Worm (Caenorhabditis elegans) whole organism, L2 larva: ENCODE results near the gene T06D4.2.

Experiments used
- C34F6.9 ChIP-seq: fragments of 150-350 bp; optimal IDR thresholded peaks from 2 replicates; lab custom pipeline; 2014; ENCODE audit warnings: missing biosample characterization, missing genetic modification characterization
- F13H6.1 ChIP-seq: sonication (generic microtip); optimal IDR thresholded peaks from 2 replicates; lab custom pipeline; 2016; ENCODE audit warnings: missing genetic modification characterization, missing compliant biosample characterization
- aly-2 ChIP-seq: fragments of 150-350 bp; optimal IDR thresholded peaks from 2 replicates; lab custom pipeline; 2014; ENCODE audit warnings: missing biosample characterization, missing genetic modification characterization
- ceh-82 ChIP-seq: fragments of 150-350 bp; optimal IDR thresholded peaks from 2 replicates; lab custom pipeline; 2014; ENCODE audit warnings: missing biosample characterization, missing genetic modification characterization
- egl-27 ChIP-seq: sonication (generic microtip); optimal IDR thresholded peaks from 3 replicates; lab custom pipeline; 2017; ENCODE audit warnings: missing biosample characterization, missing genetic modification reagents, missing genetic modification characterization
- lin-13 ChIP-seq: fragments of 150-350 bp; optimal IDR thresholded peaks from 2 replicates; lab custom pipeline; 2014; ENCODE audit warnings: missing biosample characterization, missing genetic modification reagents, missing genetic modification characterization
- lin-39 ChIP-seq: fragments of 150-350 bp; optimal IDR thresholded peaks from 2 replicates; lab custom pipeline; 2014; ENCODE audit warnings: missing biosample characterization, missing genetic modification reagents, missing genetic modification characterization
- mab-5 ChIP-seq: fragments of 150-350 bp; optimal IDR thresholded peaks from 2 replicates; lab custom pipeline; 2014; ENCODE audit warnings: missing biosample characterization, missing genetic modification characterization
- mdl-1 ChIP-seq, 2 experiments: fragments of 150-350 bp in 1 of 2; sonication (generic microtip) in 1 of 2; optimal IDR thresholded peaks; 2 replicates each; lab custom pipeline; 2017; ENCODE audit warnings: missing biosample characterization in 2 of 2, missing genetic modification characterization in 2 of 2
- nhr-23 ChIP-seq: fragments of 150-350 bp; optimal IDR thresholded peaks from 2 replicates; lab custom pipeline; 2014; ENCODE audit warnings: missing biosample characterization, missing genetic modification reagents, missing genetic modification characterization
- nhr-237 ChIP-seq: fragments of 150-350 bp; optimal IDR thresholded peaks from 2 replicates; lab custom pipeline; 2014; ENCODE audit warnings: missing biosample characterization, missing genetic modification characterization
- ztf-4 ChIP-seq: fragments of 150-350 bp; optimal IDR thresholded peaks from 2 replicates; lab custom pipeline; 2014; ENCODE audit warnings: missing biosample characterization, missing genetic modification characterization

DNA sequence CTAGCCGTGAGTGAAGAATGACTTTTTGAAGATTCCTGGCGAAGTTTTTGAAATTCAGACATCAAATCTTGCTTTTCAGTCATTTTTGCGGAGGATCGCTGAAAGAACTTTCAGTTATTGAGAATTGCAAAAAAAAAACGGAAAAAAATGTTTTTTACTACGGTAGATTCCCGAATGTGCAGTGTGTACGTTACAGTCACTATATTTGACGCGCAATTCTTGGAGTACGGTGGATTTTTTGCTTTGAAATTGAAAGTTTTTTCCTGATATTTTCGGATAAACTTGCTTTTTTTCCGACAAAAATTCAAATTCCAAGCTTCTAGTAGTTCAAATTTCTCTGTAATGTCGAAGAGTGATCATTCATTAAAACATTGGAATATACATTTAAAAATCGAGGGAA is 43.7 kb downstream of the T06D4.2 start, which contains the start of gene F14D2.11:
- TF ChIP-seq C34F6.9 (tag; lab: Kevin White, UChicago): no peak
- no peak for TF ChIP-seq mab-5 (tag; lab: Kevin White, UChicago)
- TF ChIP-seq mdl-1 (tag; optimal IDR thresholded peaks at IDR 0.05; lab: Kevin White, UChicago): no peak
- TF ChIP-seq nhr-23 (tag; lab: Kevin White, UChicago): no peak
- no peak for TF ChIP-seq ztf-4 (tag; lab: Kevin White, UChicago)
- no peak for TF ChIP-seq egl-27 (tag; lab: Kevin White, UChicago)
- TF ChIP-seq lin-13 (GFP tag; lab: Kevin White, UChicago): no peak
- no peak for TF ChIP-seq F13H6.1 (tag; lab: Kevin White, UChicago)
- TF ChIP-seq nhr-237 (tag; lab: Kevin White, UChicago): no peak
- no peak for TF ChIP-seq aly-2 (tag; lab: Kevin White, UChicago)
- no peak for TF ChIP-seq lin-39 (tag; lab: Kevin White, UChicago)
- TF ChIP-seq ceh-82 (tag; lab: Kevin White, UChicago): no peak
